Fruit fly (Drosophila melanogaster): ENCODE results near the gene CG15534.

Gene CG15534

DNA sequence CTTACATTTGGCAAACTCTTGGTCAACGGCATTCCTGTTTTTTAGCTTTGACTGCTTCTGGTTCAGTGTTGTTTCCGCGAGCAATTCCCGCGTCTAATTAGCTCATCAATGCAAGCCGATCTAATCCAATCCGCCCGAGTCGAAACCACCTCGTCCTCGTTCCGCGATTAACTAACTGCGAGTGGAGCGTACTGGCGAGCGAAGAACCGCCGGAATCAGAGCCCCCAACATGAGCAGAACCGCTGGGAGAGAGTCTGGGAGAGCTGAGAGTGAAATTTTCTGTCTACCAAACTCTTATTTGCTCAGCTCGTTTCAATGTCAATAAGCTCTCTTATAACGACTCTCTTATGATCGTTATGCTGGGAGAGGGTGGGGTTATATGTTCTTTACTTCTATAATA lies 18.4 kb downstream of the CG15534 start (continued):
- peak; percentile 57 for TF ChIP-seq CG8632 (GFP tag; optimal IDR thresholded peaks at IDR 0.05)
- peak; percentile 62 for TF ChIP-seq CG3919 (GFP tag; optimal IDR thresholded peaks at IDR 0.05)
- TF ChIP-seq pdm3 (GFP tag; optimal IDR thresholded peaks at IDR 0.05): peak; percentile 56
- no peak for TF ChIP-seq CG4318 (GFP tag; optimal IDR thresholded peaks at IDR 0.05)
- TF ChIP-seq Sox102F (GFP tag; optimal IDR thresholded peaks at IDR 0.05): peak; percentile 78
- peak; percentile 63 for TF ChIP-seq fkh (GFP tag; optimal IDR thresholded peaks at IDR 0.05)
- TF ChIP-seq CG16779 (tag; optimal IDR thresholded peaks at IDR 0.05): peak; percentile 52
- peak; percentile 1 for TF ChIP-seq Hr39 (GFP tag; optimal IDR thresholded peaks at IDR 0.05)
- TF ChIP-seq cyc (GFP tag; optimal IDR thresholded peaks at IDR 0.05): peak; percentile 45
- peak; percentile 89 for TF ChIP-seq vri (GFP tag; optimal IDR thresholded peaks at IDR 0.05)

DNA sequence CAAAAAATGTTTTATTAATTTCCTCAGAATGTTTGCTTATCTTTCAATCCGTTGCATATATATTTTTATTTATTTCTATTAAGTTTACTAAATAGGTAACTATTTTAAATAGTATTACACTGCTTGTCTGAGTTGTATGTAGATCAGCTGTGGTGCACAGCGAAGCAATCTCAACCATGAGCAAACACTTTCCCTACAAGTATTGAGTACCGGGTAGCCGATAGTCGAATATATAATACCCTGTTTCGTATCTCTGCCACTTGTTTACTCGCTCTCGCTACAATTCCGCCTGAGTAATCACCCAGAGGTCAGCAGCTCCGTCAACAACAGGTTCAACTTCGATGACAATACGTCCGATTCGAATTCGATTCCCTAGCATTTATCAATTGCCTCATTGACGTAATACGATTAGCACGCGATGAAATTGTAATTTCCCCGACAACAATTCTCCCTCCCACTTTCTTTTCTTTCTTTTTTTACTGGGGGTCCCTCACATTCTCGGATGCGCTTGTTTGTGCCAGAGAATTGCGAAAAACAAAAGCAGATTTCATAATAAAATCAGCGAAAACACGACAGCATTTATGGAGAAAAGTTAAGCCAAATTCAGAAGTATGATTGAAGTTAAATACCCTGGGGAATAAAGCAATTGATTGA lies 19.0 kb downstream of the CG15534 start:
- TF ChIP-seq svp (GFP tag) (peak; percentile 96), CG32006 (GFP tag; optimal IDR thresholded peaks at IDR 0.05) (peak; percentile 0), Lpt (GFP tag; optimal IDR thresholded peaks at IDR 0.05) (no peak), vri (GFP tag; optimal IDR thresholded peaks at IDR 0.05) (peak; percentile 75), OdsH (GFP tag; optimal IDR thresholded peaks at IDR 0.05) (no peak)

DNA sequence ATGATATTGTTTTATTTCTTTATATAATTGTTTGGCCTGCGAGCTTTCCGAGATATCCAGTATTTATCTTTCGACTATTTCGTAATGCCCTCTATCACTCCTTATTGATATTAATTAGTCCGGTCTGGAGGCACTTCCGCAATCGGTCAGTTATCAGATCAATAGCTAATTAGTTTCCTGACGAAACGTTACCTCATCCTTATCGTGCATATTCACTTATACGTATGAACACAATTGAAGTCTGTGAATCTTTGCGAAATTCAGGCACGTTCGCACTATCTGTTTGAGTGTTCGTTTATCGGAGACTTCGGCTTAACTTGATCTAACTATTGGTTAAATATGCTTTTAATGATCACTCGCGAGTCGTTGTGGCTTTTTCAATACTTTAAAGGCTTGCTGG lies 21.4 kb downstream of the CG15534 start:
- TF ChIP-seq CG7368 (GFP tag; optimal IDR thresholded peaks at IDR 0.05) (no peak), salr (GFP tag; optimal IDR thresholded peaks at IDR 0.05) (no peak), CG10631 (GFP tag; optimal IDR thresholded peaks at IDR 0.05) (no peak), acj6 (GFP tag; optimal IDR thresholded peaks at IDR 0.05) (no peak), CG6808 (GFP tag; optimal IDR thresholded peaks at IDR 0.05) (no peak), CG11762 (GFP tag; optimal IDR thresholded peaks at IDR 0.05; ENCODE audit: insufficient read depth) (no peak), net (GFP tag; optimal IDR thresholded peaks at IDR 0.05) (no peak), CG32006 (GFP tag; optimal IDR thresholded peaks at IDR 0.05) (no peak), CG31627 (GFP tag; optimal IDR thresholded peaks at IDR 0.05) (no peak), CG6854 (GFP tag; optimal IDR thresholded peaks at IDR 0.05) (no peak), CG6163 (GFP tag; IDR thresholded peaks at IDR 0.05) (no peak), OdsH (GFP tag; optimal IDR thresholded peaks at IDR 0.05) (no peak), CG3032 (tag; optimal IDR thresholded peaks at IDR 0.05) (no peak), fkh (GFP tag; optimal IDR thresholded peaks at IDR 0.05) (no peak), CG8632 (GFP tag; optimal IDR thresholded peaks at IDR 0.05) (no peak), Hr38 (GFP tag; optimal IDR thresholded peaks at IDR 0.05) (no peak), lz (GFP tag; optimal IDR thresholded peaks at IDR 0.05) (no peak)

DNA sequence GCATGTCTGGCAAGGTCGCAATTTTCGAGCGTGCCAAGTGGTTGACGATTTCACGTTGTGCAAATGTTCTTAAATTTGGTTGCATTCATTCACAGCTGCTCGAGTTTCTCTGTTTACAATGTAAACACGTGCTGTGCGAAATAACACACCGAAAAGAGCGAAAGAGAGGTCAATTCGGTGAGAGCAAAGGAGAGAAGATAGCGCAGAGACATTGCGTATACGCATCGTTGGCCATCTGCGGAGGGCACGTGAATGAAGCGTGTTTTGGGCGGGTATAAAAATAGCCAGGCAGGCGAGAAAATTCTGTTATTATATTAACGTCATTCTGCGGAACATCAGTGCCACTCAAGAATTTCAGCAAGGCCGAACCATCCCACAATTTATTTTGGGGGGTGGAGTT lies 22.6 kb downstream of the CG15534 start:
- peak; percentile 3 for TF ChIP-seq CG6792 (GFP tag; optimal IDR thresholded peaks at IDR 0.05)
- TF ChIP-seq lz (GFP tag; optimal IDR thresholded peaks at IDR 0.05): no peak
- peak; percentile 26 for TF ChIP-seq Eip78C (GFP tag)
- peak; percentile 8 for TF ChIP-seq topi (GFP tag; optimal IDR thresholded peaks at IDR 0.05)
- peak; percentile 52 for TF ChIP-seq Met (GFP tag; optimal IDR thresholded peaks at IDR 0.05)
- TF ChIP-seq Ets96B (tag; optimal IDR thresholded peaks at IDR 0.05): no peak
- TF ChIP-seq esn (GFP tag; optimal IDR thresholded peaks at IDR 0.05): peak; percentile 38
- peak; percentile 15 for TF ChIP-seq CG31627 (GFP tag; optimal IDR thresholded peaks at IDR 0.05)
- peak; percentile 32; the same call in 1 of the 3 replicates for TF ChIP-seq CG6163 (GFP tag; IDR thresholded peaks at IDR 0.05)
- no peak for TF ChIP-seq dac (GFP tag; optimal IDR thresholded peaks at IDR 0.05)
- no peak for TF ChIP-seq OdsH (GFP tag; optimal IDR thresholded peaks at IDR 0.05)
- no peak for TF ChIP-seq Hr38 (GFP tag; optimal IDR thresholded peaks at IDR 0.05)
- TF ChIP-seq Eip75B (GFP tag; optimal IDR thresholded peaks at IDR 0.05): no peak
- TF ChIP-seq svp (GFP tag): peak; percentile 83
- no peak for TF ChIP-seq CG8119 (GFP tag; IDR thresholded peaks at IDR 0.05)
- TF ChIP-seq Sox102F (GFP tag; optimal IDR thresholded peaks at IDR 0.05): peak; percentile 1
- no peak for TF ChIP-seq ss (GFP tag; optimal IDR thresholded peaks at IDR 0.05)
- no peak for TF ChIP-seq Blimp-1 (GFP tag; optimal IDR thresholded peaks at IDR 0.05)
- peak; percentile 8 for TF ChIP-seq CG3919 (GFP tag; optimal IDR thresholded peaks at IDR 0.05)
- no peak for TF ChIP-seq CG6808 (GFP tag; optimal IDR thresholded peaks at IDR 0.05)
